Worm (Caenorhabditis elegans) whole organism, L4 larva: ENCODE measurements around the gene ZK856.6.

Source experiments
- F49E8.2 ChIP-seq: sonication (generic microtip); optimal IDR thresholded peaks from 2 replicates; lab custom pipeline; 2016; ENCODE audit warnings: missing compliant biosample characterization, mild to moderate bottlenecking, missing genetic modification characterization, borderline replicate concordance
- Y105C5A.15 ChIP-seq: fragments of 200-800 bp; sonication (Bioruptor generic); IDR thresholded peaks from 2 replicates; pipeline ENCODE4 v1.3.6; 2022; ENCODE audit warnings: missing genetic modification characterization, missing compliant biosample characterization
- aly-2 ChIP-seq: sonication (generic microtip); optimal IDR thresholded peaks from 2 replicates; lab custom pipeline; 2018; ENCODE audit warnings: missing biosample characterization, missing genetic modification characterization
- attf-4 ChIP-seq: sonication (generic microtip); optimal IDR thresholded peaks from 3 replicates; lab custom pipeline; 2017; ENCODE audit warnings: missing biosample characterization, missing genetic modification characterization
- fkh-10 ChIP-seq: fragments of 150-350 bp; optimal IDR thresholded peaks from 2 replicates; lab custom pipeline; 2014; ENCODE audit warnings: missing biosample characterization, missing genetic modification reagents, missing genetic modification characterization
- fos-1 ChIP-seq: fragments of 150-350 bp; optimal IDR thresholded peaks from 2 replicates; lab custom pipeline; 2014; ENCODE audit warnings: missing biosample characterization, missing genetic modification characterization
- hmg-1.1 ChIP-seq: fragments of 200-800 bp; sonication (Bioruptor generic); IDR thresholded peaks from 2 replicates; pipeline ENCODE4 v1.3.6; 2022; ENCODE audit warnings: missing genetic modification reagents, missing genetic modification characterization, missing compliant biosample characterization
- jun-1 ChIP-seq: fragments of 150-350 bp; optimal IDR thresholded peaks from 2 replicates; lab custom pipeline; 2014; ENCODE audit warnings: missing biosample characterization, missing genetic modification reagents, missing genetic modification characterization
- lin-38 ChIP-seq: fragments of 200-800 bp; sonication (Bioruptor generic); IDR thresholded peaks from 2 replicates; pipeline ENCODE4 v1.3.6; 2022; ENCODE audit warnings: missing genetic modification reagents, missing genetic modification characterization, missing compliant biosample characterization
- lsy-2 ChIP-seq, 2 experiments: fragments of 150-350 bp in 1 of 2; sonication (generic microtip) in 1 of 2; optimal IDR thresholded peaks; 2 replicates each; lab custom pipeline; 2014 to 2017; ENCODE audit warnings: missing biosample characterization in 2 of 2, missing genetic modification characterization in 2 of 2
- nhr-11 ChIP-seq: fragments of 150-350 bp; optimal IDR thresholded peaks from 2 replicates; lab custom pipeline; 2014; ENCODE audit warnings: missing biosample characterization, missing genetic modification characterization
- unc-39 ChIP-seq: sonication (generic microtip); optimal IDR thresholded peaks from 2 replicates; lab custom pipeline; 2017; ENCODE audit warnings: missing biosample characterization, missing genetic modification characterization
- ztf-11 ChIP-seq: fragments of 150-350 bp; optimal IDR thresholded peaks from 2 replicates; lab custom pipeline; 2014; ENCODE audit warnings: missing biosample characterization, missing genetic modification characterization

ce11 chrV:10212027-10212426 is 13.5 kb downstream of the ZK856.6 start, which contains the start of gene zhit-3:
- TF ChIP-seq nhr-11 (tag; lab: Kevin White, UChicago) (no peak), fkh-10 (GFP tag; lab: Kevin White, UChicago) (no peak), aly-2 (tag; lab: Kevin White, UChicago) (no peak), hmg-1.1 (GFP tag; lab: Robert Waterston, UW) (no peak), attf-4 (tag; lab: Kevin White, UChicago) (no peak), fos-1 (tag; lab: Kevin White, UChicago) (no peak), lin-38 (GFP tag; lab: Robert Waterston, UW) (no peak), ztf-11 (tag; lab: Kevin White, UChicago) (no peak), F49E8.2 (no peak), Y105C5A.15 (GFP tag; lab: Robert Waterston, UW) (no peak), lsy-2 (tag; optimal IDR thresholded peaks at IDR 0.05; lab: Kevin White, UChicago) (no peak), unc-39 (no peak), jun-1 (tag; lab: Kevin White, UChicago) (no peak)
